Fruit fly (Drosophila melanogaster) whole organism, prepupa: ENCODE data around the gene Vha16-3.

Experiments
- CG10631 ChIP-seq: fragments of 200-800 bp; sonication (Bioruptor generic); optimal IDR thresholded peaks from 2 replicates; lab custom pipeline; 2016; ENCODE audit warnings: missing biosample characterization, missing genetic modification characterization
- CG10669 ChIP-seq: fragments of 200-800 bp; sonication (Bioruptor generic); optimal IDR thresholded peaks from 3 replicates; lab custom pipeline; 2018; ENCODE audit warnings: missing biosample characterization, mild to moderate bottlenecking, missing genetic modification characterization, moderate library complexity
- CG11294 ChIP-seq: fragments of 200-800 bp; sonication (Bioruptor generic); IDR thresholded peaks from 2 replicates; pipeline ENCODE4 v1.3.6; 2022; ENCODE audit warnings: missing biosample characterization, missing genetic modification characterization
- CG11762 ChIP-seq: fragments of 200-800 bp; sonication (Bioruptor generic); optimal IDR thresholded peaks from 3 replicates; lab custom pipeline; 2016; ENCODE audit warnings: missing biosample characterization, missing genetic modification characterization; ENCODE audit not compliant: insufficient read depth
- CG15336 ChIP-seq: fragments of 200-800 bp; sonication (Bioruptor generic); IDR thresholded peaks from 2 replicates; pipeline ENCODE4 v1.3.6; 2022; ENCODE audit warnings: missing biosample characterization, missing genetic modification characterization
- CG1621 ChIP-seq: fragments of 200-800 bp; sonication (Bioruptor generic); optimal IDR thresholded peaks from 3 replicates; lab custom pipeline; 2018; ENCODE audit warnings: missing biosample characterization, mild to moderate bottlenecking, missing genetic modification characterization
- CG16779 ChIP-seq: fragments of 200-800 bp; sonication (Bioruptor generic); optimal IDR thresholded peaks from 3 replicates; lab custom pipeline; 2017; ENCODE audit warnings: missing biosample characterization, mild to moderate bottlenecking, missing genetic modification characterization
- CG32006 ChIP-seq: fragments of 200-800 bp; sonication (Bioruptor generic); optimal IDR thresholded peaks from 3 replicates; lab custom pipeline; 2017; ENCODE audit warnings: missing biosample characterization, mild to moderate bottlenecking, missing genetic modification characterization
- CG34406 ChIP-seq: fragments of 200-800 bp; sonication (Bioruptor generic); optimal IDR thresholded peaks from 3 replicates; lab custom pipeline; 2016; ENCODE audit warnings: missing biosample characterization, missing genetic modification characterization
- CG3919 ChIP-seq: fragments of 200-800 bp; sonication (Bioruptor generic); optimal IDR thresholded peaks from 3 replicates; lab custom pipeline; 2016; ENCODE audit warnings: missing biosample characterization, missing genetic modification characterization
- CG6163 ChIP-seq: fragments of 200-800 bp; sonication (Bioruptor generic); IDR thresholded peaks from 3 replicates; pipeline ENCODE4 v1.3.6; 2022; ENCODE audit warnings: missing biosample characterization, missing genetic modification characterization
- CG6276 ChIP-seq: fragments of 200-800 bp; sonication (Bioruptor generic); optimal IDR thresholded peaks from 2 replicates; lab custom pipeline; 2017; ENCODE audit warnings: missing biosample characterization, mild to moderate bottlenecking, missing genetic modification characterization
- CG6808 ChIP-seq: fragments of 200-800 bp; sonication (Bioruptor generic); optimal IDR thresholded peaks from 3 replicates; lab custom pipeline; 2017; ENCODE audit warnings: missing biosample characterization, missing genetic modification characterization, mild to moderate bottlenecking, moderate library complexity, missing genetic modification reagents
- CG6854 ChIP-seq: fragments of 200-800 bp; sonication (Bioruptor generic); optimal IDR thresholded peaks from 2 replicates; lab custom pipeline; 2017; ENCODE audit warnings: missing biosample characterization, mild to moderate bottlenecking, missing genetic modification characterization
- CG7368 ChIP-seq: fragments of 200-800 bp; sonication (Bioruptor generic); optimal IDR thresholded peaks from 3 replicates; lab custom pipeline; 2016; ENCODE audit warnings: missing biosample characterization, missing genetic modification characterization
- CG8119 ChIP-seq: fragments of 200-800 bp; sonication (Bioruptor generic); IDR thresholded peaks from 3 replicates; pipeline ENCODE4 v1.3.6; 2022; ENCODE audit warnings: missing biosample characterization, missing genetic modification characterization
- CG8319 ChIP-seq: fragments of 200-800 bp; sonication (Bioruptor generic); optimal IDR thresholded peaks from 3 replicates; lab custom pipeline; 2016; ENCODE audit warnings: missing biosample characterization, missing genetic modification characterization
- CG9139 ChIP-seq: fragments of 200-800 bp; sonication (Bioruptor generic); optimal IDR thresholded peaks from 3 replicates; lab custom pipeline; 2017; ENCODE audit warnings: missing biosample characterization, mild to moderate bottlenecking, missing genetic modification characterization
- Eip75B ChIP-seq: fragments of 200-800 bp; sonication (Bioruptor generic); optimal IDR thresholded peaks from 3 replicates; lab custom pipeline; 2016; ENCODE audit warnings: missing biosample characterization, missing genetic modification characterization
- Eip78C ChIP-seq: fragments of 200-800 bp; sonication (Bioruptor generic); peaks from one replicate; lab custom pipeline; 2016; ENCODE audit warnings: missing biosample characterization, missing genetic modification characterization
- Ets96B ChIP-seq: fragments of 200-800 bp; optimal IDR thresholded peaks from 2 replicates; lab custom pipeline; 2019; ENCODE audit warnings: missing biosample characterization, mild to moderate bottlenecking, missing genetic modification characterization, moderate library complexity
- Gug ChIP-seq: fragments of 200-800 bp; sonication (Bioruptor generic); IDR thresholded peaks from 2 replicates; pipeline ENCODE4 v1.3.6; 2022; ENCODE audit warnings: missing biosample characterization, missing genetic modification characterization
- Hr38 ChIP-seq: sonication (Bioruptor generic); optimal IDR thresholded peaks from 2 replicates; lab custom pipeline; 2016; ENCODE audit warnings: missing biosample characterization, missing genetic modification characterization
- Hr4 ChIP-seq: fragments of 200-800 bp; sonication (Bioruptor generic); optimal IDR thresholded peaks from 3 replicates; lab custom pipeline; 2016; ENCODE audit warnings: missing biosample characterization, missing genetic modification characterization
- Met ChIP-seq: fragments of 200-800 bp; sonication (Bioruptor generic); optimal IDR thresholded peaks from 3 replicates; lab custom pipeline; 2016; ENCODE audit warnings: missing biosample characterization, missing genetic modification characterization
- OdsH ChIP-seq: fragments of 200-800 bp; sonication (Bioruptor generic); optimal IDR thresholded peaks from 3 replicates; lab custom pipeline; 2016; ENCODE audit warnings: missing biosample characterization, missing genetic modification characterization
- Smox ChIP-seq: fragments of 200-800 bp; sonication (Bioruptor generic); optimal IDR thresholded peaks from 3 replicates; lab custom pipeline; 2016; ENCODE audit warnings: missing biosample characterization, missing genetic modification characterization
- Sox102F ChIP-seq: fragments of 200-800 bp; sonication (Bioruptor generic); optimal IDR thresholded peaks from 2 replicates; lab custom pipeline; 2016; ENCODE audit warnings: missing biosample characterization, mild to moderate bottlenecking, missing genetic modification characterization
- Sox14 ChIP-seq: fragments of 200-800 bp; sonication (Bioruptor generic); optimal IDR thresholded peaks from 3 replicates; lab custom pipeline; 2016; ENCODE audit warnings: missing biosample characterization, missing genetic modification characterization
- Sox15 ChIP-seq: fragments of 200-800 bp; sonication (Bioruptor generic); optimal IDR thresholded peaks from 3 replicates; lab custom pipeline; 2016; ENCODE audit warnings: missing biosample characterization, missing genetic modification characterization
- achi ChIP-seq: fragments of 200-800 bp; sonication (Bioruptor generic); optimal IDR thresholded peaks from 3 replicates; lab custom pipeline; 2016; ENCODE audit warnings: missing biosample characterization, missing genetic modification characterization
- acj6 ChIP-seq: fragments of 200-800 bp; sonication (Bioruptor generic); optimal IDR thresholded peaks from 3 replicates; lab custom pipeline; 2016; ENCODE audit warnings: missing biosample characterization, missing genetic modification characterization
- cyc ChIP-seq: fragments of 200-800 bp; sonication (Bioruptor generic); optimal IDR thresholded peaks from 3 replicates; lab custom pipeline; 2016; ENCODE audit warnings: missing biosample characterization, missing genetic modification characterization
- dac ChIP-seq: fragments of 200-800 bp; sonication (Bioruptor generic); optimal IDR thresholded peaks from 2 replicates; lab custom pipeline; 2017; ENCODE audit warnings: missing biosample characterization, mild to moderate bottlenecking, missing genetic modification characterization
- dsx ChIP-seq: fragments of 200-800 bp; optimal IDR thresholded peaks from 3 replicates; lab custom pipeline; 2019; ENCODE audit warnings: missing biosample characterization, mild to moderate bottlenecking, missing genetic modification characterization, moderate library complexity; ENCODE audit not compliant: poor library complexity, severe bottlenecking
- eg ChIP-seq: fragments of 200-800 bp; sonication (Bioruptor generic); IDR thresholded peaks from 3 replicates; pipeline ENCODE4 v1.3.6; 2022; ENCODE audit warnings: missing biosample characterization, missing genetic modification characterization
- esn ChIP-seq: fragments of 200-800 bp; sonication (Bioruptor generic); optimal IDR thresholded peaks from 2 replicates; lab custom pipeline; 2016; ENCODE audit warnings: missing biosample characterization, mild to moderate bottlenecking, missing genetic modification characterization, moderate library complexity
- fd59A ChIP-seq: fragments of 200-800 bp; sonication (Bioruptor generic); optimal IDR thresholded peaks from 2 replicates; lab custom pipeline; 2017; ENCODE audit warnings: missing biosample characterization, mild to moderate bottlenecking, missing genetic modification characterization, missing genetic modification reagents
- fkh ChIP-seq: fragments of 200-800 bp; sonication (Bioruptor generic); optimal IDR thresholded peaks from 3 replicates; lab custom pipeline; 2017; ENCODE audit warnings: missing biosample characterization, mild to moderate bottlenecking, missing genetic modification characterization, moderate library complexity
- lz ChIP-seq: fragments of 200-800 bp; sonication (Bioruptor generic); optimal IDR thresholded peaks from 3 replicates; lab custom pipeline; 2016; ENCODE audit warnings: missing biosample characterization, missing genetic modification characterization
- net ChIP-seq: fragments of 200-800 bp; sonication (Bioruptor generic); optimal IDR thresholded peaks from 3 replicates; lab custom pipeline; 2016; ENCODE audit warnings: missing biosample characterization, missing genetic modification characterization
- pdm3 ChIP-seq: fragments of 200-800 bp; sonication (Bioruptor generic); optimal IDR thresholded peaks from 3 replicates; lab custom pipeline; 2016; ENCODE audit warnings: missing biosample characterization, missing genetic modification characterization
- salr ChIP-seq, 2 experiments: fragments of 200-800 bp; sonication (Bioruptor generic); optimal IDR thresholded peaks; 3 replicates each; lab custom pipeline; 2016 to 2018; ENCODE audit warnings: missing biosample characterization in 2 of 2, missing genetic modification characterization in 2 of 2, mild to moderate bottlenecking in 1 of 2
- spab ChIP-seq: fragments of 200-800 bp; sonication (Bioruptor generic); optimal IDR thresholded peaks from 2 replicates; lab custom pipeline; 2017; ENCODE audit warnings: missing biosample characterization, mild to moderate bottlenecking, missing genetic modification characterization, missing genetic modification reagents
- ss ChIP-seq, 2 experiments: fragments of 200-800 bp; sonication (Bioruptor generic); optimal IDR thresholded peaks; 2 replicates in 1 of 2; 3 replicates in 1 of 2; lab custom pipeline; 2017 to 2018; ENCODE audit warnings: mild to moderate bottlenecking in 2 of 2, missing biosample characterization in 2 of 2, missing genetic modification characterization in 2 of 2, moderate library complexity in 1 of 2
- svp ChIP-seq: fragments of 200-800 bp; sonication (Bioruptor generic); peaks from one replicate; lab custom pipeline; 2016; ENCODE audit warnings: missing biosample characterization, missing genetic modification characterization
- topi ChIP-seq: fragments of 200-800 bp; sonication (Bioruptor generic); optimal IDR thresholded peaks from 3 replicates; lab custom pipeline; 2016; ENCODE audit warnings: missing biosample characterization, missing genetic modification characterization

Vha16-3 gene

DNA sequence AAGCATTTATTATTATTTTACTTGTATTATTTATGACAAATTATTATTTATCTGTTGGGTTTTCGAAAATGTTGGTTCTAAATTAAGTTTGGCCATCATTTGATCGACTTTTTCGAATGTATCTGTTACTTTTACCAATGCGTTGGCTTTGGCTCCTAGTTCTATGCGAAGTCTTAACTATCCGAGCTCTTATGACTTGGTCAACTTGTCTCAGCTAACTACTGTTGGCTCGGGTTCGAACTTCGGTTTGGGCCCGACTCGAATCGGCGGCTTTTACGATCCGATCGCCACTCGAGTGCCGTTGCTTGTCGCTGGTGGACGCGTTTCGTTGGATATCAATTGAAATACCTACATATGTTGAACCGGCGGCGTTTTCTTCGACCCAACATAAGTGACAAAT lies 40.3 kb downstream of the Vha16-3 start, which contains the start of gene CG7512:
Gene CG7512 (plus strand): TSS at position 301 of the 400 bp plus-strand sequence.
- TF ChIP-seq spab (no peak), CG6808 (no peak), CG34406 (GFP tag; lab: Kevin White, UChicago) (no peak), fd59A (GFP tag; lab: Kevin White, UChicago) (no peak), svp (GFP tag; lab: Kevin White, UChicago) (no peak), fkh (no peak), CG9139 (GFP tag; lab: Kevin White, UChicago) (no peak), Sox14 (no peak), CG15336 (no peak), achi (no peak), CG11294 (GFP tag; lab: Robert Waterston, UW) (no peak), CG10631 (GFP tag; lab: Kevin White, UChicago) (no peak), Met (GFP tag; lab: Kevin White, UChicago) (no peak), CG32006 (GFP tag; lab: Kevin White, UChicago) (no peak)

dm6 chr3L:11515349-11516079 lies 42.4 kb downstream of the Vha16-3 start:
- TF ChIP-seq topi = peak; percentile 24
- TF ChIP-seq acj6 = no peak
- no peak for TF ChIP-seq CG11294 (GFP tag; lab: Robert Waterston, UW)
- no peak for TF ChIP-seq CG10631 (GFP tag; lab: Kevin White, UChicago)
- TF ChIP-seq Ets96B (tag; lab: Kevin White, UChicago) = no peak
- no peak for TF ChIP-seq CG8119
- no peak for TF ChIP-seq pdm3 (GFP tag; lab: Kevin White, UChicago)
- no peak for TF ChIP-seq Gug (GFP tag; lab: Robert Waterston, UW)
- TF ChIP-seq svp (GFP tag; lab: Kevin White, UChicago) = peak; percentile 31
- TF ChIP-seq dsx (GFP tag; lab: Kevin White, UChicago) = no peak
- TF ChIP-seq dac (GFP tag; lab: Kevin White, UChicago) = no peak
- TF ChIP-seq lz (GFP tag; lab: Kevin White, UChicago) = peak; percentile 30
- TF ChIP-seq CG7368 (GFP tag; lab: Kevin White, UChicago) = no peak
- TF ChIP-seq CG16779 (tag; lab: Kevin White, UChicago) = no peak
- no peak for TF ChIP-seq CG8319 (GFP tag; lab: Kevin White, UChicago)
- TF ChIP-seq CG32006 (GFP tag; lab: Kevin White, UChicago) = no peak
- no peak for TF ChIP-seq net (GFP tag; lab: Kevin White, UChicago)
- peak; percentile 31 for TF ChIP-seq Smox (GFP tag; lab: Kevin White, UChicago)
- TF ChIP-seq CG10669 (GFP tag; lab: Kevin White, UChicago) = no peak
- TF ChIP-seq CG6163 = 0 out of 3 replicates have a peak, but pooled peaks have one; percentile 13
- TF ChIP-seq eg (GFP tag; lab: Robert Waterston, UW) = no peak
- no peak for TF ChIP-seq Sox102F (GFP tag; lab: Kevin White, UChicago)
- TF ChIP-seq Hr38 (GFP tag; lab: Kevin White, UChicago) = no peak
- peak; percentile 19 for TF ChIP-seq Eip75B (GFP tag; lab: Kevin White, UChicago)
- TF ChIP-seq Eip78C (GFP tag; lab: Kevin White, UChicago) = peak; percentile 50
- TF ChIP-seq fd59A (GFP tag; lab: Kevin White, UChicago) = no peak
- peak; percentile 54 for TF ChIP-seq esn
- no peak for TF ChIP-seq CG6276 (GFP tag; lab: Kevin White, UChicago)
- no peak for TF ChIP-seq ss (GFP tag; optimal IDR thresholded peaks at IDR 0.05; lab: Kevin White, UChicago)
- TF ChIP-seq OdsH (GFP tag; lab: Kevin White, UChicago) = no peak
- no peak for TF ChIP-seq CG15336
- TF ChIP-seq Met (GFP tag; lab: Kevin White, UChicago) = peak; percentile 25
- no peak for TF ChIP-seq achi
- TF ChIP-seq CG11762 (GFP tag; lab: Kevin White, UChicago) = no peak
- TF ChIP-seq Sox14 = peak; percentile 17
- no peak for TF ChIP-seq Hr4 (GFP tag; lab: Kevin White, UChicago)
- no peak for TF ChIP-seq CG1621 (tag; lab: Kevin White, UChicago)
- TF ChIP-seq CG3919 = peak; percentile 11
- peak; percentile 12 for TF ChIP-seq cyc (GFP tag; lab: Kevin White, UChicago)
- no peak for TF ChIP-seq salr (GFP tag; optimal IDR thresholded peaks at IDR 0.05; lab: Kevin White, UChicago)
- no peak for TF ChIP-seq CG6854 (GFP tag; lab: Kevin White, UChicago)
- TF ChIP-seq CG9139 (GFP tag; lab: Kevin White, UChicago) = no peak
- no peak for TF ChIP-seq CG6808
- TF ChIP-seq CG34406 (GFP tag; lab: Kevin White, UChicago) = no peak
- no peak for TF ChIP-seq Sox15 (GFP tag; lab: Kevin White, UChicago)
